Fruit fly (Drosophila melanogaster) whole organism, embryonic: ENCODE data around the gene Aldh.

Source experiments
- Atf6 ChIP-seq: fragments of 200-800 bp; sonication (Bioruptor generic); IDR thresholded peaks from 2 replicates; pipeline ENCODE4 v1.3.6; 2022; ENCODE audit warnings: missing biosample characterization, missing genetic modification characterization
- B-H2 ChIP-seq: fragments of 200-800 bp; sonication (Bioruptor generic); optimal IDR thresholded peaks from 2 replicates; lab custom pipeline; 2018; ENCODE audit warnings: missing biosample characterization, mild to moderate bottlenecking, missing genetic modification characterization
- CG10366 ChIP-seq: fragments of 200-800 bp; sonication (Bioruptor generic); IDR thresholded peaks from 2 replicates; pipeline ENCODE4 v1.3.6; 2022; ENCODE audit warnings: missing biosample characterization, missing genetic modification characterization
- CG10543 ChIP-seq: fragments of 200-800 bp; sonication (Bioruptor generic); optimal IDR thresholded peaks from 3 replicates; lab custom pipeline; 2017; ENCODE audit warnings: missing biosample characterization, mild to moderate bottlenecking, missing genetic modification characterization, moderate library complexity
- CG11695 ChIP-seq: fragments of 200-800 bp; sonication (Bioruptor generic); IDR thresholded peaks from 3 replicates; pipeline ENCODE4 v1.3.6; 2022; ENCODE audit warnings: missing biosample characterization, missing genetic modification characterization
- CG12659 ChIP-seq: fragments of 200-800 bp; sonication (Bioruptor generic); optimal IDR thresholded peaks from 3 replicates; lab custom pipeline; 2017; ENCODE audit warnings: mild to moderate bottlenecking, missing biosample characterization, missing genetic modification reagents, missing genetic modification characterization
- CG12942 ChIP-seq: fragments of 200-800 bp; sonication (Bioruptor generic); optimal IDR thresholded peaks from 3 replicates; lab custom pipeline; 2016; ENCODE audit warnings: missing biosample characterization, missing genetic modification characterization
- CG15514 ChIP-seq: fragments of 200-800 bp; sonication (Bioruptor generic); optimal IDR thresholded peaks from 3 replicates; lab custom pipeline; 2017; ENCODE audit warnings: missing biosample characterization, missing genetic modification characterization, mild to moderate bottlenecking, moderate library complexity, missing genetic modification reagents
- CG16863 ChIP-seq: fragments of 200-800 bp; sonication (Bioruptor generic); optimal IDR thresholded peaks from 3 replicates; lab custom pipeline; 2016; ENCODE audit warnings: missing biosample characterization, missing genetic modification characterization
- CG1792 ChIP-seq: fragments of 200-800 bp; sonication (Bioruptor generic); optimal IDR thresholded peaks from 2 replicates; lab custom pipeline; 2016; ENCODE audit warnings: missing biosample characterization, missing genetic modification characterization
- CG18599 ChIP-seq: fragments of 200-800 bp; sonication (Bioruptor generic); optimal IDR thresholded peaks from 3 replicates; lab custom pipeline; 2017; ENCODE audit warnings: missing biosample characterization, missing genetic modification characterization, mild to moderate bottlenecking, moderate library complexity, missing genetic modification reagents
- CG2120 ChIP-seq: fragments of 200-800 bp; sonication (Bioruptor generic); optimal IDR thresholded peaks from 3 replicates; lab custom pipeline; 2016; ENCODE audit warnings: missing biosample characterization, missing genetic modification characterization
- CG2199 ChIP-seq: fragments of 200-800 bp; sonication (Bioruptor generic); IDR thresholded peaks from 3 replicates; pipeline ENCODE4 v1.3.6; 2022; ENCODE audit warnings: missing biosample characterization, missing genetic modification characterization
- CG4282 ChIP-seq: fragments of 200-800 bp; sonication (Bioruptor generic); optimal IDR thresholded peaks from 2 replicates; lab custom pipeline; 2016; ENCODE audit warnings: missing biosample characterization, missing genetic modification characterization
- CG7372 ChIP-seq: fragments of 200-800 bp; sonication (Bioruptor generic); IDR thresholded peaks from 2 replicates; pipeline ENCODE4 v1.3.6; 2022; ENCODE audit warnings: missing biosample characterization, missing genetic modification characterization
- CG7839 ChIP-seq: fragments of 200-800 bp; sonication (Bioruptor generic); optimal IDR thresholded peaks from 3 replicates; lab custom pipeline; 2018; ENCODE audit warnings: missing biosample characterization, mild to moderate bottlenecking, missing genetic modification characterization, moderate library complexity
- CG8290 ChIP-seq, 3 experiments: fragments of 200-800 bp; sonication (Bioruptor generic); optimal IDR thresholded peaks; 2 replicates each; lab custom pipeline; 2016 to 2019; ENCODE audit warnings: missing biosample characterization in 3 of 3, missing genetic modification characterization in 3 of 3, mild to moderate bottlenecking in 2 of 3, moderate library complexity in 1 of 3
- CG8765 ChIP-seq: fragments of 200-800 bp; sonication (Bioruptor generic); IDR thresholded peaks from 2 replicates; pipeline ENCODE4 v1.3.6; 2022; ENCODE audit warnings: missing biosample characterization, missing genetic modification characterization
- CG9215 ChIP-seq: fragments of 200-800 bp; sonication (Bioruptor generic); IDR thresholded peaks from 2 replicates; pipeline ENCODE4 v1.3.6; 2022; ENCODE audit warnings: missing biosample characterization, missing genetic modification characterization
- CG9727 ChIP-seq: fragments of 200-800 bp; sonication (Bioruptor generic); optimal IDR thresholded peaks from 3 replicates; lab custom pipeline; 2017; ENCODE audit warnings: missing biosample characterization, mild to moderate bottlenecking, missing genetic modification characterization
- CG9876 ChIP-seq: fragments of 200-800 bp; sonication (Bioruptor generic); optimal IDR thresholded peaks from 2 replicates; lab custom pipeline; 2016; ENCODE audit warnings: missing biosample characterization, missing genetic modification characterization
- CHES-1-like ChIP-seq: fragments of 200-800 bp; sonication (Bioruptor generic); optimal IDR thresholded peaks from 2 replicates; lab custom pipeline; 2016; ENCODE audit warnings: missing biosample characterization, missing genetic modification characterization
- CoRest ChIP-seq: fragments of 200-800 bp; sonication (Bioruptor generic); optimal IDR thresholded peaks from 3 replicates; lab custom pipeline; 2018; ENCODE audit warnings: missing biosample characterization, mild to moderate bottlenecking, missing genetic modification characterization, moderate library complexity
- D ChIP-seq, 2 experiments: fragments of 200-800 bp in 1 of 2; fragments of >200 bp in 1 of 2; sonication (Bioruptor generic) in 1 of 2; optimal IDR thresholded peaks; 2 replicates in 1 of 2; 3 replicates in 1 of 2; lab custom pipeline; 2017; ENCODE audit warnings: mild to moderate bottlenecking in 1 of 2, missing biosample characterization in 1 of 2, missing genetic modification characterization in 1 of 2, missing genetic modification reagents in 1 of 2
- Dip2 ChIP-seq: fragments of 200-800 bp; sonication (Bioruptor generic); IDR thresholded peaks from 2 replicates; pipeline ENCODE4 v1.3.6; 2022; ENCODE audit warnings: missing biosample characterization, missing genetic modification characterization
- E2f1 ChIP-seq: fragments of 200-800 bp; sonication (Bioruptor generic); IDR thresholded peaks from 2 replicates; pipeline ENCODE4 v1.3.6; 2022; ENCODE audit warnings: missing biosample characterization, missing genetic modification characterization
- Eip74EF ChIP-seq, 2 experiments: fragments of 200-800 bp in 1 of 2; fragments of >200 bp in 1 of 2; sonication (Bioruptor generic) in 1 of 2; optimal IDR thresholded peaks; 2 replicates each; lab custom pipeline; 2017 to 2019; ENCODE audit warnings: missing biosample characterization in 2 of 2, missing genetic modification characterization in 2 of 2, mild to moderate bottlenecking in 1 of 2, moderate library complexity in 1 of 2
- Ets65A ChIP-seq: fragments of 200-800 bp; sonication (Bioruptor generic); peaks from one replicate; lab custom pipeline; 2016; ENCODE audit warnings: missing biosample characterization, missing genetic modification characterization
- Hmr ChIP-seq: fragments of 200-800 bp; sonication (Bioruptor generic); optimal IDR thresholded peaks from 3 replicates; lab custom pipeline; 2017; ENCODE audit warnings: mild to moderate bottlenecking, missing biosample characterization, missing genetic modification reagents, missing genetic modification characterization
- Hr51 ChIP-seq, 2 experiments: fragments of 200-800 bp; sonication (Bioruptor generic); optimal IDR thresholded peaks; 2 replicates in 1 of 2; 3 replicates in 1 of 2; lab custom pipeline; 2016 to 2018; ENCODE audit warnings: missing biosample characterization in 2 of 2, missing genetic modification characterization in 2 of 2, mild to moderate bottlenecking in 1 of 2, moderate library complexity in 1 of 2
- Meics ChIP-seq: fragments of 200-800 bp; sonication (Bioruptor generic); optimal IDR thresholded peaks from 2 replicates; lab custom pipeline; 2017; ENCODE audit warnings: missing biosample characterization, mild to moderate bottlenecking, missing genetic modification characterization
- NK7.1 ChIP-seq: fragments of 200-800 bp; sonication (Bioruptor generic); optimal IDR thresholded peaks from 3 replicates; lab custom pipeline; 2016; ENCODE audit warnings: missing biosample characterization, missing genetic modification characterization
- Ptx1 ChIP-seq: fragments of 200-800 bp; sonication (Bioruptor generic); IDR thresholded peaks from 2 replicates; pipeline ENCODE4 v1.3.6; 2022; ENCODE audit warnings: missing biosample characterization, missing genetic modification characterization
- Sox102F ChIP-seq: fragments of 200-800 bp; sonication (Bioruptor generic); optimal IDR thresholded peaks from 2 replicates; lab custom pipeline; 2018; ENCODE audit warnings: missing biosample characterization, mild to moderate bottlenecking, missing genetic modification characterization, moderate library complexity
- Ssrp ChIP-seq: fragments of 200-800 bp; sonication (Bioruptor generic); optimal IDR thresholded peaks from 2 replicates; lab custom pipeline; 2018; ENCODE audit warnings: missing biosample characterization, mild to moderate bottlenecking, missing genetic modification characterization, moderate library complexity
- Xbp1 ChIP-seq: fragments of 200-800 bp; sonication (Bioruptor generic); optimal IDR thresholded peaks from 3 replicates; lab custom pipeline; 2016; ENCODE audit warnings: missing biosample characterization, mild to moderate bottlenecking, missing genetic modification characterization
- cwo ChIP-seq: fragments of 200-800 bp; sonication (Bioruptor generic); optimal IDR thresholded peaks from 3 replicates; lab custom pipeline; 2017; ENCODE audit warnings: missing biosample characterization, missing genetic modification characterization, mild to moderate bottlenecking, moderate library complexity, missing genetic modification reagents
- dmrt99B ChIP-seq: fragments of 200-800 bp; sonication (Bioruptor generic); optimal IDR thresholded peaks from 2 replicates; lab custom pipeline; 2018; ENCODE audit warnings: missing biosample characterization, mild to moderate bottlenecking, missing genetic modification characterization, moderate library complexity
- esg ChIP-seq: fragments of 200-800 bp; sonication (Bioruptor generic); conservative IDR thresholded peaks from 2 replicates; pipeline ENCODE4 v1.3.6; 2022; ENCODE audit warnings: missing biosample characterization, missing genetic modification characterization
- fd64A ChIP-seq: fragments of 200-800 bp; sonication (Bioruptor generic); optimal IDR thresholded peaks from 3 replicates; lab custom pipeline; 2018; ENCODE audit warnings: missing biosample characterization, mild to moderate bottlenecking, missing genetic modification characterization
- inv ChIP-seq: fragments of 200-800 bp; sonication (Bioruptor generic); IDR thresholded peaks from 2 replicates; pipeline ENCODE4 v1.3.6; 2022; ENCODE audit warnings: missing biosample characterization, missing genetic modification characterization; ENCODE audit not compliant: partially characterized antibody
- jigr1 ChIP-seq: fragments of 200-800 bp; sonication (Bioruptor generic); IDR thresholded peaks from 3 replicates; pipeline ENCODE4 v1.3.6; 2022; ENCODE audit warnings: missing biosample characterization, missing genetic modification characterization
- odd ChIP-seq: fragments of 200-800 bp; sonication (Bioruptor generic); optimal IDR thresholded peaks from 2 replicates; lab custom pipeline; 2017; ENCODE audit warnings: missing biosample characterization, mild to moderate bottlenecking, missing genetic modification characterization
- rib ChIP-seq: fragments of 200-800 bp; sonication (Bioruptor generic); IDR thresholded peaks from 2 replicates; pipeline ENCODE4 v1.3.6; 2022; ENCODE audit warnings: missing biosample characterization, missing genetic modification characterization
- sna ChIP-seq: fragments of 200-800 bp; sonication (Bioruptor generic); IDR thresholded peaks from 2 replicates; pipeline ENCODE4 v1.3.6; 2022; ENCODE audit warnings: missing biosample characterization, missing genetic modification characterization; ENCODE audit not compliant: partially characterized antibody
- sug ChIP-seq: fragments of 200-800 bp; optimal IDR thresholded peaks from 2 replicates; lab custom pipeline; 2019; ENCODE audit warnings: missing biosample characterization, mild to moderate bottlenecking, missing genetic modification characterization, moderate library complexity
- tgo ChIP-seq: fragments of 200-800 bp; sonication (Bioruptor generic); IDR thresholded peaks from 3 replicates; pipeline ENCODE4 v1.3.6; 2022; ENCODE audit warnings: missing biosample characterization, missing genetic modification characterization
- tio ChIP-seq: fragments of 200-800 bp; sonication (Bioruptor generic); optimal IDR thresholded peaks from 2 replicates; lab custom pipeline; 2017; ENCODE audit warnings: missing biosample characterization, missing genetic modification characterization, inconsistent platforms
- vvl ChIP-seq: fragments of 200-800 bp; sonication (Bioruptor generic); IDR thresholded peaks from 2 replicates; pipeline ENCODE4 v1.3.6; 2022; ENCODE audit warnings: missing biosample characterization, missing genetic modification characterization

Gene Aldh

dm6 chr2L:9387240-9387672 is at the start of gene Aldh:
Gene Aldh, plus strand, starts transcription at chr2L:9387389.
- TF ChIP-seq vvl (GFP tag; lab: Robert Waterston, UW) (peak; percentile 20; the same call in 1 of the 2 replicates), fd64A (no peak), CG1792 (GFP tag; lab: Kevin White, UChicago) (no peak), CG4282 (no peak), CG9215 (GFP tag; lab: Robert Waterston, UW) (peak; percentile 29; the same call in 1 of the 2 replicates), cwo (GFP tag; lab: Kevin White, UChicago) (peak; percentile 46), CG8765 (GFP tag; lab: Robert Waterston, UW) (peak; percentile 31; the same call in 1 of the 2 replicates), sug (tag; lab: Kevin White, UChicago) (peak; percentile 49), CG7372 (GFP tag; lab: Robert Waterston, UW) (peak; percentile 20; the same call in 1 of the 2 replicates), inv (GFP tag; lab: Robert Waterston, UW) (no peak), Sox102F (GFP tag; lab: Kevin White, UChicago) (peak; percentile 7), D (optimal IDR thresholded peaks at IDR 0.05; lab: Kevin White, UChicago) (no peak), D (GFP tag; optimal IDR thresholded peaks at IDR 0.05; lab: Kevin White, UChicago) (no peak), tio (GFP tag; lab: Kevin White, UChicago) (peak; percentile 7), Hr51 (GFP tag; optimal IDR thresholded peaks at IDR 0.05; lab: Kevin White, UChicago) (peak in 1 of 2 experiments; percentile 52), CG8290 (GFP tag; optimal IDR thresholded peaks at IDR 0.05; lab: Kevin White, UChicago) (no peak), CG8290 (tag; optimal IDR thresholded peaks at IDR 0.05; lab: Kevin White, UChicago) (peak in 1 of 2 experiments; percentile 12), CG18599 (GFP tag; lab: Kevin White, UChicago) (peak; percentile 50), jigr1 (no peak), CG10366 (GFP tag; lab: Robert Waterston, UW) (peak; percentile 40; the same call in 1 of the 2 replicates), esg (GFP tag; lab: Robert Waterston, UW) (no peak), CG2199 (GFP tag; lab: Robert Waterston, UW) (no peak), Ptx1 (peak; percentile 53; the same call in 1 of the 2 replicates), NK7.1 (GFP tag; lab: Kevin White, UChicago) (no peak), CG15514 (GFP tag; lab: Kevin White, UChicago) (peak; percentile 33), rib (peak; percentile 32; the same call in 1 of the 2 replicates), CHES-1-like (no peak), Hmr (GFP tag; lab: Kevin White, UChicago) (peak; percentile 54), Eip74EF (GFP tag; optimal IDR thresholded peaks at IDR 0.05; lab: Kevin White, UChicago) (no peak), B-H2 (GFP tag; lab: Kevin White, UChicago) (peak; percentile 50), CG7839 (tag; lab: Kevin White, UChicago) (no peak), CG11695 (GFP tag; lab: Robert Waterston, UW) (0 out of 3 replicates have a peak, but pooled peaks have one; percentile 30), Dip2 (no peak), Ets65A (GFP tag; lab: Kevin White, UChicago) (peak; percentile 57), Xbp1 (peak; percentile 17), Atf6 (GFP tag; lab: Robert Waterston, UW) (0 out of 2 replicates have a peak, but pooled peaks have one; percentile 38), dmrt99B (peak; percentile 31), CG9727 (GFP tag; lab: Kevin White, UChicago) (peak; percentile 21), CG12942 (GFP tag; lab: Kevin White, UChicago) (no peak), CoRest (tag; lab: Kevin White, UChicago) (peak; percentile 58), CG12659 (peak; percentile 28), E2f1 (no peak), CG9876 (GFP tag; lab: Kevin White, UChicago) (no peak), CG16863 (GFP tag; lab: Kevin White, UChicago) (no peak), Meics (GFP tag; lab: Kevin White, UChicago) (peak; percentile 67), sna (no peak), CG2120 (GFP tag; lab: Kevin White, UChicago) (peak; percentile 52), odd (GFP tag; lab: Kevin White, UChicago) (peak; percentile 24), Ssrp (tag; lab: Kevin White, UChicago) (no peak), tgo (GFP tag; lab: Robert Waterston, UW) (no peak), CG10543 (peak; percentile 54)
